ENCODE assay signal across 1 fruit fly cellular context in the genomic region with DNA sequence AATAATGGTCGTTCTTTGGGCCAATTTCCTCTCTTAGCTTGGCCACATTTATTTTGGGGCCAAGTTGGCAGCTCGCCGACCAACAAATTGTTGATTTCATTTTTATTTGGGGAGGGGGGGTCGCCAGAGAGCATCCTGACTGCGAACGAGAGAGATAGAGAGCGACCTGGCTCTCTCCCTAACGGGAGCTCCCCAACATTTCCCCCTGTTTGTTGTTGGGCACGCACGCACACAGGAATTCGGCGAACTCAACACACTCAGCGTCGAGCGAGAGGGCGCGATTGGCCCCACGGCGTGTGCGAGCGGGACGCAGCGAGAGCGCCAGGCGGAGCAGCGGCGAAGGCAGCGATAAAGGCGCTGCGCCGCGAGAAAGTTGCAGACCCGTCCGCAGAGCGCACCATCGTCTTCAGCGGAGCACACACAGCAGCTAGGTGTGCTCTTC.
TF ChIP-seq lines count a peak whose summit lies in the region.

A gene (plus strand): TSS at position 400 of the 442 bp plus-strand sequence.

TF ChIP-seq in whole organism, embryonic, 481 proteins besides CTCF, POLR2A, EP300 and RAD21 (continued from another document and continues in another):
- TF ChIP-seq bab2 (GFP tag; optimal IDR thresholded peaks at IDR 0.05; lab: Kevin White, UChicago) (no peak), CG3838 (GFP tag; optimal IDR thresholded peaks at IDR 0.05; lab: Kevin White, UChicago) (no peak), vfl (GFP tag; optimal IDR thresholded peaks at IDR 0.05; lab: Kevin White, UChicago) (no peak), YL-1 (GFP tag; optimal IDR thresholded peaks at IDR 0.05; lab: Kevin White, UChicago) (peak; percentile 23), zen2 (GFP tag; IDR thresholded peaks at IDR 0.05; lab: Robert Waterston, UW; ENCODE audit: partially characterized antibody) (0 out of 3 replicates have a peak, but pooled peaks have one; percentile 44), CG7928 (GFP tag; optimal IDR thresholded peaks at IDR 0.05; lab: Kevin White, UChicago) (no peak), sr (GFP tag; IDR thresholded peaks at IDR 0.05; lab: Robert Waterston, UW) (peak; percentile 38; the same call in 1 of the 3 replicates), CG17328 (GFP tag; IDR thresholded peaks at IDR 0.05; lab: Robert Waterston, UW) (no peak), CG3163 (GFP tag; optimal IDR thresholded peaks at IDR 0.05; lab: Kevin White, UChicago) (no peak), CG4404 (GFP tag; IDR thresholded peaks at IDR 0.05; lab: Robert Waterston, UW) (no peak), Max (GFP tag; optimal IDR thresholded peaks at IDR 0.05; lab: Kevin White, UChicago) (no peak), Nf-YB (GFP tag; optimal IDR thresholded peaks at IDR 0.05; lab: Kevin White, UChicago) (no peak), CG42726 (GFP tag; IDR thresholded peaks at IDR 0.05; lab: Robert Waterston, UW; ENCODE audit: partially characterized antibody) (no peak), CG4730 (GFP tag; IDR thresholded peaks at IDR 0.05; lab: Robert Waterston, UW) (no peak), Myb (GFP tag; optimal IDR thresholded peaks at IDR 0.05; lab: Kevin White, UChicago) (no peak), maf-S (GFP tag; optimal IDR thresholded peaks at IDR 0.05; lab: Kevin White, UChicago) (no peak), Side (GFP tag; optimal IDR thresholded peaks at IDR 0.05; lab: Kevin White, UChicago) (no peak), CG17359 (tag; optimal IDR thresholded peaks at IDR 0.05; lab: Kevin White, UChicago) (no peak), Sin3A (optimal IDR thresholded peaks at IDR 0.05; lab: Kevin White, UChicago) (no peak), btn (GFP tag; optimal IDR thresholded peaks at IDR 0.05; lab: Kevin White, UChicago) (no peak), Elba2 (GFP tag; optimal IDR thresholded peaks at IDR 0.05; lab: Kevin White, UChicago) (no peak), chinmo (GFP tag; IDR thresholded peaks at IDR 0.05; lab: Robert Waterston, UW; ENCODE audit: partially characterized antibody) (peak; percentile 72; the same call in 1 of the 4 replicates), bbx (GFP tag; IDR thresholded peaks at IDR 0.05; lab: Robert Waterston, UW; ENCODE audit: partially characterized antibody) (no peak), Blimp-1 (GFP tag; optimal IDR thresholded peaks at IDR 0.05; lab: Kevin White, UChicago) (no peak), CG14014 (GFP tag; IDR thresholded peaks at IDR 0.05; lab: Robert Waterston, UW) (no peak), trh (GFP tag; optimal IDR thresholded peaks at IDR 0.05; lab: Kevin White, UChicago) (no peak), CG14710 (tag; optimal IDR thresholded peaks at IDR 0.05; lab: Kevin White, UChicago) (no peak), CG11398 (GFP tag; optimal IDR thresholded peaks at IDR 0.05; lab: Kevin White, UChicago) (no peak), CG11093 (GFP tag; IDR thresholded peaks at IDR 0.05; lab: Robert Waterston, UW) (no peak), CG12219 (GFP tag; optimal IDR thresholded peaks at IDR 0.05; lab: Kevin White, UChicago) (no peak), Abd-B (GFP tag; optimal IDR thresholded peaks at IDR 0.05; lab: Kevin White, UChicago) (no peak), shn (GFP tag; optimal IDR thresholded peaks at IDR 0.05; lab: Kevin White, UChicago) (no peak), zen (tag; optimal IDR thresholded peaks at IDR 0.05; lab: Kevin White, UChicago) (no peak), CG12155 (GFP tag; optimal IDR thresholded peaks at IDR 0.05; lab: Kevin White, UChicago) (no peak), disco-r (GFP tag; optimal IDR thresholded peaks at IDR 0.05; lab: Kevin White, UChicago) (no peak), Sox102F (GFP tag; optimal IDR thresholded peaks at IDR 0.05; lab: Kevin White, UChicago) (no peak), cad (GFP tag; optimal IDR thresholded peaks at IDR 0.05; lab: Kevin White, UChicago) (no peak), Bdp1 (GFP tag; optimal IDR thresholded peaks at IDR 0.05; lab: Kevin White, UChicago) (no peak), Pdp1 (GFP tag; optimal IDR thresholded peaks at IDR 0.05; lab: Kevin White, UChicago) (no peak), ac (GFP tag; optimal IDR thresholded peaks at IDR 0.05; lab: Kevin White, UChicago) (no peak), CG6791 (GFP tag; IDR thresholded peaks at IDR 0.05; lab: Robert Waterston, UW; ENCODE audit: partially characterized antibody) (no peak), CG9932 (GFP tag; IDR thresholded peaks at IDR 0.05; lab: Robert Waterston, UW) (no peak), vnd (GFP tag; IDR thresholded peaks at IDR 0.05; lab: Robert Waterston, UW; ENCODE audit: partially characterized antibody) (no peak), Taf1 (GFP tag; IDR thresholded peaks at IDR 0.05; lab: Robert Waterston, UW) (no peak), Tbp (GFP tag; optimal IDR thresholded peaks at IDR 0.05; lab: Kevin White, UChicago) (no peak), twi (tag; optimal IDR thresholded peaks at IDR 0.05; lab: Kevin White, UChicago) (no peak), Lpt (GFP tag; optimal IDR thresholded peaks at IDR 0.05; lab: Kevin White, UChicago) (no peak), Atf3 (GFP tag; optimal IDR thresholded peaks at IDR 0.05; lab: Kevin White, UChicago) (no peak), B-H1 (GFP tag; IDR thresholded peaks at IDR 0.05; lab: Robert Waterston, UW) (no peak), chif (GFP tag; optimal IDR thresholded peaks at IDR 0.05; lab: Kevin White, UChicago) (no peak), ase (GFP tag; IDR thresholded peaks at IDR 0.05; lab: Robert Waterston, UW) (no peak), CG10462 (GFP tag; optimal IDR thresholded peaks at IDR 0.05; lab: Kevin White, UChicago) (no peak), CG6254 (GFP tag; optimal IDR thresholded peaks at IDR 0.05; lab: Kevin White, UChicago) (peak; percentile 6), nmo (GFP tag; optimal IDR thresholded peaks at IDR 0.05; lab: Kevin White, UChicago) (no peak), yki (optimal IDR thresholded peaks at IDR 0.05; lab: Kevin White, UChicago) (peak; percentile 36), CG4424 (GFP tag; optimal IDR thresholded peaks at IDR 0.05; lab: Kevin White, UChicago) (no peak), CG2202 (tag; optimal IDR thresholded peaks at IDR 0.05; lab: Kevin White, UChicago) (no peak), ato (GFP tag; IDR thresholded peaks at IDR 0.05; lab: Robert Waterston, UW; ENCODE audit: partially characterized antibody) (no peak), ttk (GFP tag; IDR thresholded peaks at IDR 0.05; lab: Robert Waterston, UW) (no peak), CG8359 (GFP tag; optimal IDR thresholded peaks at IDR 0.05; lab: Kevin White, UChicago; ENCODE audit: borderline replicate concordance) (no peak), CG17385 (GFP tag; optimal IDR thresholded peaks at IDR 0.05; lab: Kevin White, UChicago) (no peak), sd (tag; optimal IDR thresholded peaks at IDR 0.05; lab: Kevin White, UChicago) (peak; percentile 91), kni (GFP tag; optimal IDR thresholded peaks at IDR 0.05; lab: Kevin White, UChicago) (no peak), Doc3 (GFP tag; IDR thresholded peaks at IDR 0.05; lab: Robert Waterston, UW; ENCODE audit: partially characterized antibody) (peak; percentile 30; the same call in 1 of the 3 replicates), dm (GFP tag; optimal IDR thresholded peaks at IDR 0.05; lab: Kevin White, UChicago) (no peak), grn (GFP tag; optimal IDR thresholded peaks at IDR 0.05; lab: Kevin White, UChicago) (no peak), dmrt99B (tag; optimal IDR thresholded peaks at IDR 0.05; lab: Kevin White, UChicago) (peak; percentile 7), CG10147 (GFP tag; optimal IDR thresholded peaks at IDR 0.05; lab: Kevin White, UChicago) (no peak), onecut (GFP tag; IDR thresholded peaks at IDR 0.05; lab: Robert Waterston, UW) (peak; percentile 27; the same call in 1 of the 2 replicates), zfh2 (GFP tag; optimal IDR thresholded peaks at IDR 0.05; lab: Kevin White, UChicago) (no peak), GATAe (GFP tag; conservative IDR thresholded peaks at IDR 0.05; lab: Robert Waterston, UW) (no peak), CG8281 (tag; optimal IDR thresholded peaks at IDR 0.05; lab: Kevin White, UChicago) (no peak), Hr39 (optimal IDR thresholded peaks at IDR 0.05; lab: Kevin White, UChicago) (no peak), Poxn (GFP tag; IDR thresholded peaks at IDR 0.05; lab: Robert Waterston, UW) (no peak), ssp (GFP tag; IDR thresholded peaks at IDR 0.05; lab: Robert Waterston, UW) (no peak), CG10209 (GFP tag; optimal IDR thresholded peaks at IDR 0.05; lab: Kevin White, UChicago) (no peak), lilli (GFP tag; optimal IDR thresholded peaks at IDR 0.05; lab: Kevin White, UChicago) (no peak), Ptx1 (GFP tag; IDR thresholded peaks at IDR 0.05; lab: Robert Waterston, UW) (no peak), Jarid2 (GFP tag; optimal IDR thresholded peaks at IDR 0.05; lab: Kevin White, UChicago) (peak; percentile 2), D19A (tag; optimal IDR thresholded peaks at IDR 0.05; lab: Kevin White, UChicago) (no peak), CG4820 (GFP tag; optimal IDR thresholded peaks at IDR 0.05; lab: Kevin White, UChicago) (no peak), CG30431 (GFP tag; optimal IDR thresholded peaks at IDR 0.05; lab: Kevin White, UChicago) (no peak), Fer3 (tag; optimal IDR thresholded peaks at IDR 0.05; lab: Kevin White, UChicago) (no peak), CG11723 (GFP tag; optimal IDR thresholded peaks at IDR 0.05; lab: Kevin White, UChicago) (no peak), CG33557 (GFP tag; optimal IDR thresholded peaks at IDR 0.05; lab: Kevin White, UChicago) (no peak), Hand (GFP tag; optimal IDR thresholded peaks at IDR 0.05; lab: Kevin White, UChicago) (peak; percentile 64), stc (GFP tag; IDR thresholded peaks at IDR 0.05; lab: Robert Waterston, UW) (no peak), seq (GFP tag; IDR thresholded peaks at IDR 0.05; lab: Robert Waterston, UW) (peak; percentile 43; the same call in 1 of the 2 replicates), Gug (GFP tag; IDR thresholded peaks at IDR 0.05; lab: Robert Waterston, UW) (no peak), tx (GFP tag; optimal IDR thresholded peaks at IDR 0.05; lab: Kevin White, UChicago) (no peak), zf30C (GFP tag; optimal IDR thresholded peaks at IDR 0.05; lab: Kevin White, UChicago) (no peak), Spps (tag; optimal IDR thresholded peaks at IDR 0.05; lab: Kevin White, UChicago) (no peak), Hmx (GFP tag; optimal IDR thresholded peaks at IDR 0.05; lab: Kevin White, UChicago) (no peak), zfh1 (GFP tag; IDR thresholded peaks at IDR 0.05; lab: Robert Waterston, UW) (0 out of 3 replicates have a peak, but pooled peaks have one; percentile 37), CG4707 (GFP tag; optimal IDR thresholded peaks at IDR 0.05; lab: Kevin White, UChicago) (no peak), Camta (GFP tag; optimal IDR thresholded peaks at IDR 0.05; lab: Kevin White, UChicago) (no peak), Mrtf (GFP tag; IDR thresholded peaks at IDR 0.05; lab: Robert Waterston, UW) (no peak), CG13775 (GFP tag; optimal IDR thresholded peaks at IDR 0.05; lab: Kevin White, UChicago) (no peak), Hr78 (GFP tag; optimal IDR thresholded peaks at IDR 0.05; lab: Kevin White, UChicago) (no peak), ken (GFP tag; IDR thresholded peaks at IDR 0.05; lab: Robert Waterston, UW) (no peak), CG34376 (GFP tag; optimal IDR thresholded peaks at IDR 0.05; lab: Kevin White, UChicago) (peak; percentile 58), CG31224 (GFP tag; IDR thresholded peaks at IDR 0.05; lab: Robert Waterston, UW) (no peak), CG3847 (GFP tag; IDR thresholded peaks at IDR 0.05; lab: Robert Waterston, UW) (no peak), ab (GFP tag; optimal IDR thresholded peaks at IDR 0.05; lab: Kevin White, UChicago) (no peak), CG31441 (GFP tag; IDR thresholded peaks at IDR 0.05; lab: Robert Waterston, UW) (no peak), br (optimal IDR thresholded peaks at IDR 0.05; lab: Kevin White, UChicago) (no peak), CG7987 (GFP tag; optimal IDR thresholded peaks at IDR 0.05; lab: Kevin White, UChicago) (no peak), CG13123 (GFP tag; optimal IDR thresholded peaks at IDR 0.05; lab: Kevin White, UChicago) (no peak), CG6654 (GFP tag; optimal IDR thresholded peaks at IDR 0.05; lab: Kevin White, UChicago) (no peak), hbn (GFP tag; IDR thresholded peaks at IDR 0.05; lab: Robert Waterston, UW; ENCODE audit: partially characterized antibody) (no peak), CG43689 (GFP tag; IDR thresholded peaks at IDR 0.05; lab: Robert Waterston, UW) (no peak), CG32767 (GFP tag; IDR thresholded peaks at IDR 0.05; lab: Robert Waterston, UW) (peak; percentile 71; the same call in 1 of the 2 replicates), CG7271 (tag; optimal IDR thresholded peaks at IDR 0.05; lab: Kevin White, UChicago) (no peak), insv (GFP tag; optimal IDR thresholded peaks at IDR 0.05; lab: Kevin White, UChicago) (no peak), CG6765 (GFP tag; optimal IDR thresholded peaks at IDR 0.05; lab: Kevin White, UChicago) (no peak), unpg (GFP tag; optimal IDR thresholded peaks at IDR 0.05; lab: Kevin White, UChicago) (no peak), en (GFP tag; optimal IDR thresholded peaks at IDR 0.05; lab: Kevin White, UChicago) (no peak), tio (GFP tag; optimal IDR thresholded peaks at IDR 0.05; lab: Kevin White, UChicago) (no peak), CG4328 (GFP tag; optimal IDR thresholded peaks at IDR 0.05; lab: Kevin White, UChicago) (peak; percentile 25), kah (GFP tag; optimal IDR thresholded peaks at IDR 0.05; lab: Kevin White, UChicago) (peak; percentile 27), cwo (GFP tag; optimal IDR thresholded peaks at IDR 0.05; lab: Kevin White, UChicago) (no peak), HLHmδ (GFP tag; optimal IDR thresholded peaks at IDR 0.05; lab: Kevin White, UChicago) (peak; percentile 55), z (GFP tag; IDR thresholded peaks at IDR 0.05; lab: Robert Waterston, UW) (no peak), pan (optimal IDR thresholded peaks at IDR 0.05; lab: Kevin White, UChicago) (no peak), pan (GFP tag; optimal IDR thresholded peaks at IDR 0.05 in 1 of 2, IDR thresholded peaks at IDR 0.05 in 1 of 2) (no peak), CG12299 (tag; optimal IDR thresholded peaks at IDR 0.05; lab: Kevin White, UChicago) (no peak), CG5245 (GFP tag; optimal IDR thresholded peaks at IDR 0.05; lab: Kevin White, UChicago) (no peak), da (GFP tag; optimal IDR thresholded peaks at IDR 0.05; lab: Kevin White, UChicago) (no peak), CG1647 (GFP tag; optimal IDR thresholded peaks at IDR 0.05; lab: Kevin White, UChicago) (no peak), CG4854 (GFP tag; optimal IDR thresholded peaks at IDR 0.05; lab: Kevin White, UChicago) (no peak), mirr (GFP tag; optimal IDR thresholded peaks at IDR 0.05; lab: Kevin White, UChicago) (peak; percentile 38)
